Fruit fly (Drosophila melanogaster): ENCODE measurements around the gene beta-Man.

The beta-Man gene

DNA sequence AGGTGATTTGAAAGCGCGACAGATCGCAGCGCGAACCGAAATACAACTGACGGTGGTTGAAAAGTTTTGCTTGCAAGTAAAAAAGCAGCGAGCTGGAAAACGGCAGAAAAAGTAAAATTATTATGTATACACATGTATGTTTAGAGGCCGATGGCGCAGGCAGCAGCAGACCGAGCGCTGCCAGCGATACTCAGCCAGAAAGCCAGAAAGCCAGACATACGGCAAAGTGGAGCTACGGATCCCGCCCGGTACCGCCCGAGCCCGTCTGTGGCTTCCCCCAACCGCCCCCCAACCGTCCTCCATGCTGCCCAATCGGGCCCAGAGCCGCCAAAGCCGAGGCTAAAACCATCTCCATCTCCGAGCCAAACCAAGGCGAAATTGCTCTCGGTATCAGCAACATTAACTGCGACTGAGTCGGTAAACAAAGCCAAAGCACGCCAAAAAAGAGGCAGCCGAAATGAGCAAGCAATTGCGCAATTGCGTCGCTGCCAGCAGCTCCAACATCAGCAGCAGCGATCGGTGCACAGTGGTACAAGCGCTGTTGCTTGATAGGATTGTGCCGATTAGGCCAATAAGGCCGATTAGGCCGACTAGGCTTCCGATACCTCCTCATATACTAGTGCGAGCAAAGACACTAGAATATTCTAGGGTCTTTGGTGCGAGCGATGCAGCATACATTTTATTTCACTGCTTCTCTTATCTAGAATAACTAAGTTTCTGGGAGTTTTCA lies 18.4 kb downstream of the beta-Man start, which contains the start of gene CG14636:
Gene CG14636, minus strand, starts transcription at position 51 of the 730 bp plus-strand sequence.
- TF ChIP-seq psq (optimal IDR thresholded peaks at IDR 0.05) (no peak), Sin3A (optimal IDR thresholded peaks at IDR 0.05) (no peak), h (optimal IDR thresholded peaks at IDR 0.05) (no peak), Myc (optimal IDR thresholded peaks at IDR 0.05) (no peak), ttk (optimal IDR thresholded peaks at IDR 0.05) (no peak), insv (optimal IDR thresholded peaks at IDR 0.05) (no peak)

DNA sequence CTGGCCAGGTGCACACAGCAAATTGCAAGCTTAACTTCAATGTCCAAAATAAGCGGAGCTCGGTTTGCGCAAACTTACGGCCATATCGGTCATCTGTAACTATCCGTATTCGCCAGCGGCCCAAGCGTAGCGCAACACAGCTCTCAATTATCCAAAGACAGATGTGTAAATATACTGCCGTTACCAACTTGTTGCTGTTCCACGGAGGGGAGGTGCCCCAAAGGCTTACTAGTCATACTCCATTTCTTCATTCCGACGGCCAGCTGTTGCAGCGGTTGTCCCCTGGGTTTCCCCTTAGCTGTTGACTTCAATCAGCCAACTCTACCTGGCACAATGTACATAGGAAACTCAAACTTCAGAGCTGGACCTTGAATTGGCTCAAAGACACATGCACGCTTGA lies 23.0 kb downstream of the beta-Man start, which contains the start of gene CG31516:
Gene CG31516, minus strand, starts transcription at position 101 of the 400 bp plus-strand sequence.
- TF ChIP-seq psq (optimal IDR thresholded peaks at IDR 0.05): no peak
- no peak for TF ChIP-seq insv (optimal IDR thresholded peaks at IDR 0.05)
- TF ChIP-seq ttk (optimal IDR thresholded peaks at IDR 0.05): no peak
- TF ChIP-seq Myc (optimal IDR thresholded peaks at IDR 0.05): no peak
- no peak for TF ChIP-seq h (optimal IDR thresholded peaks at IDR 0.05)

DNA sequence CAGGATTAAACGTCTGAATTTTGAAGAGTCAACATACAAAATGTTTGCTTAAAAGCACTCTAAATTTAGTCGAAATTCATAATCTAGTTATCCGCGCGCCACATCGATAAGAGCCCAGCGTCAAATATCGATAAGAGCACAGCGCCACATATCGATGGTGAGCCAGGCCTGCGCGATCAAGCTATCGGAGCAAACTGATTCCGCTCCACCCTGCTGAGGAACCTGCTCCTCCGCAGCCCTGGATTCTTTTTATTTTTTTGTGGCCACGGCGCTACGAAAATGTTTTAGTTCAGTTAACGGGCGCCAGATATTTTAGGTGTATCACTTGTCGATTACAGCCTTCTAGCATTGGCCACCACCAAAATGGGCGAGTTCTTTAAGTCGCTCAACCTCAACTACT lies 23.8 kb downstream of the beta-Man start:
- TF ChIP-seq Sin3A (optimal IDR thresholded peaks at IDR 0.05): no peak

DNA sequence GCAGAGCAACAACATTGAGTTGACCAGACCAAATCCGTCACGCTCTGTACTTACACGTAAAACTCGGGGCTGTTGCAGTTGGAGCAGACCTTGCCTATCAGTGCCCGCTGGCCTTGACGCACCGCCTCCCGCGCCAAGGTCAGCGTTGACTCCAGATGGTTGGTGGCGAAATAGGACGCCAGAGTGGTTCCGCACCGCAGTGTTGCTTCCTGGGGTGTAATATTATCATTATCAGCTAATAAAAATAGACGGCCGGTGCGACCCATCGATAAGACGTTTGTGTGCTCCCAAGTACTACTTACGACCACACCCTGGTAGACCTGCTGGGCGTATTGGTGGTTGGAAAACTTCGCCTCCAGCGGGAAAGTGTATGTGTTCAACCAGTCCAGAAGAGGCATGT lies 31.4 kb downstream of the beta-Man start:
- TF ChIP-seq h (optimal IDR thresholded peaks at IDR 0.05) (no peak), psq (optimal IDR thresholded peaks at IDR 0.05) (no peak), Sin3A (optimal IDR thresholded peaks at IDR 0.05) (no peak), insv (optimal IDR thresholded peaks at IDR 0.05) (no peak), Myc (optimal IDR thresholded peaks at IDR 0.05) (no peak), ttk (optimal IDR thresholded peaks at IDR 0.05) (no peak)

DNA sequence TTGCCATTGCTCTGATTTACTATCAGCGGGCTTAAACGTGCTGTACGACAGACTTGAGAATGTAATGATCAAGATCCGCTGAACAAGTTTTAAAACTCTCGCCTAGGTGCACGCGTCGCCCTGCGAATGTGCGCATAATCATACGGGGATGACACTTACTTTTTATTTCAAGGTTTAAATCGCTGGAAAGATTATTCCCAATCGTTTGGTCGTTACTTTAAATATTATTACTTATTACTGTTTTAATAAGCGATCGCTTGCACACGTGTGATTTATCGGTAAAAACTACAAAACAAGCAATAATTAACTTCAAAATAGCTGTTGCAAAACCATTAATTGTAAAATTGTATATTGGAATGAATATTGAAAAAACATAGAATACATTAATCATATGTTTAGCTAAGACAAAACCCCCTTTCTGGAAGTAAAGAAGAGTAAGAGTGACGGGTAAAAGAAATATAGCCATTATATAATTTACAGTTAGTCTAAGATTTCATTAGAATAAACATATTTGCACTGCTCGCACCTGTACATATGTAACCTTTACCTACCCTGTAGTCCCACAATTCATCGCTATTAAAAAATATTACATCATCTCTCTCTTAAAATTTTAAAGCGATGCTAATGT lies 32.2 kb downstream of the beta-Man start, which contains the start of gene DhpD:
Gene DhpD, minus strand, starts transcription at position 102 of the 628 bp plus-strand sequence.
- TF ChIP-seq insv (optimal IDR thresholded peaks at IDR 0.05) (no peak), ttk (optimal IDR thresholded peaks at IDR 0.05) (no peak), h (optimal IDR thresholded peaks at IDR 0.05) (no peak), psq (optimal IDR thresholded peaks at IDR 0.05) (no peak), Sin3A (optimal IDR thresholded peaks at IDR 0.05) (no peak), Myc (optimal IDR thresholded peaks at IDR 0.05) (no peak)

DNA sequence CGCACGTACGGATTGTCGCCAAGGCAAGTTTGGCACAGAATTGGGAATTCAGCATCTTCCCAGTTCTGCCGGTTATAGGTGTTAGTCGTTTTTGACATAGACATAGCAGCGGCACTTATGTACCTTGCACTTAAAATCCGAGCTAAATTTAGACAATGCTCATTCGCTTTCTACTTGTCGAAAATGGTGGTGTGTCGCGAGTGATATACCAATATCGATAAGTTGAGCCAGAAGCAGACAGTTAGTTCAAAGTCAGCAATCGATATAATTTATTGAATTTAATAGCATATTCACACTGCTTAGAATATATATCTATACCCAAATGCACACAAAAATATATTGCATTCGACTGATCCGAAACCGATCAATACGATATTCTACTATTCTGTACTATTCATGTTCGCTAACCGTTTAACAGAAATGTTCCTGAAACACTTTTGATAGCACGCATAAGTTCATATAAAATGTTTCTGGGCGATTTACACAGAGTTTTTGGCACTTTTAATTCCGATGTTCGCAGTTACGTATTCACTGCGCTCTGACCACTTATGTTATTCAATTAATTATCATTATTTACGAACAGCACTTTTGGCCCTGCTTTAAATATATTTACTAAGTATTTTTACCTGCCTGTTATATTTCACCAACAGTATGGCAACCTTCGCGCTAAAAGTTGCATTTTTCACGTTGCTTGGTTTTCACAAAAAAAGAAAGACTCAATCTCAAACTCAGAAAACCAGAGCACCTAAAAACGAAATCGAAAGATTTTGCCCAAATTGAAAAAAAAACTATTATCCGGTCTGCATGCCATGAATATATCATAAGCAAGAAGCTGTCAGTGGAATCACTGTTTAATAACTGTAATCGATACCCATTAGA lies 35.4 kb downstream of the beta-Man start, which contains the start of gene CG14641:
Gene CG14641, minus strand, starts transcription at position 204 of the 879 bp plus-strand sequence.
- TF ChIP-seq insv (optimal IDR thresholded peaks at IDR 0.05) (no peak), Myc (optimal IDR thresholded peaks at IDR 0.05) (no peak), h (optimal IDR thresholded peaks at IDR 0.05) (no peak), ttk (optimal IDR thresholded peaks at IDR 0.05) (no peak), psq (optimal IDR thresholded peaks at IDR 0.05) (no peak), Sin3A (optimal IDR thresholded peaks at IDR 0.05) (no peak)

DNA sequence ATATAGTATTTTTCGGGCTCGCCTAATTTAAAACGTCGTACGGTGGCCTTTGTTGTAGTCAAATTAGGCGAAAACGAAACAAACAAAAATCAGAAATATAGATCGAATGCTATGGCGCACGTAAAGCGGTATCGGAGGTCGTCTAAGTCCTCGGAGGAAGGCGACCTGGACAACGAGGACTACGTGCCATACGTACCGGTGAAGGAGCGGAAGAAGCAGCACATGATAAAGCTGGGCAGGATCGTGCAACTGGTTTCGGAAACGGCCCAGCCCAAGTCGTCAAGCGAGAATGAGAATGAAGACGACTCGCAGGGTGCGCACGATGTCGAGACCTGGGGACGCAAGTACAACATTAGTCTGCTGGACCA lies 36.0 kb downstream of the beta-Man start, which contains the start of gene abs:
Gene abs, plus strand, starts transcription at position 30 of the 368 bp plus-strand sequence.
- no peak for TF ChIP-seq h (optimal IDR thresholded peaks at IDR 0.05)
- no peak for TF ChIP-seq ttk (optimal IDR thresholded peaks at IDR 0.05)
- no peak for TF ChIP-seq Myc (optimal IDR thresholded peaks at IDR 0.05)
- TF ChIP-seq psq (optimal IDR thresholded peaks at IDR 0.05): no peak

DNA sequence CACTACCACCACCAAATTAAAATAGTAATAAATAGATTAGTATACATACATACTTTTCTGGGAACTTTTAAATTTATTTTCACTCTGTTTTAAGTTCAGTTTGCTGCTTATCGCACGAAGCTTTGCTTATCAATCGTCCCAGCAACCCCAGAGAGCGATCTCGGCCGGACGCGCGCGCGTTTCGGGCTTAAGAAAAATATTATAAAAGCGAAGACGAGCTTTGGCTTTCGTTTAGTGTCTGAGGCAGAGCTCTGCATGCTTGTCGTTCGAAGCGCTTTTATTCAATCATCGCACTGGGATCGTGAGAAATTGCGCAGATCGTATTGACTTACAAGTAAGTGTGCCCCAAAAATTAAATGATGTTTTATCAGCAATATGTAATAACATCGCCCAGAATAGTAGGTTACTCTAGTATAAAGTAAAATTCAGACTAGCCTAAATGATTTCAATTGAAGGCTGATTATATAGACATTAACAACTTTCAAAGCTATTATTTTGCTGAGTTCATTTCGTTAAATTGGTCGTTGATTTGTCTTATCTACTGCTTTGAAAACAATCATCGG lies 38.1 kb downstream of the beta-Man start, which contains the start of gene Gel:
Gene Gel, plus strand, starts transcription at position 227 of the 563 bp plus-strand sequence.
- TF ChIP-seq Sin3A (optimal IDR thresholded peaks at IDR 0.05) (no peak), psq (optimal IDR thresholded peaks at IDR 0.05) (no peak), insv (optimal IDR thresholded peaks at IDR 0.05) (no peak), ttk (optimal IDR thresholded peaks at IDR 0.05) (no peak), h (optimal IDR thresholded peaks at IDR 0.05) (no peak), Myc (optimal IDR thresholded peaks at IDR 0.05) (no peak)

DNA sequence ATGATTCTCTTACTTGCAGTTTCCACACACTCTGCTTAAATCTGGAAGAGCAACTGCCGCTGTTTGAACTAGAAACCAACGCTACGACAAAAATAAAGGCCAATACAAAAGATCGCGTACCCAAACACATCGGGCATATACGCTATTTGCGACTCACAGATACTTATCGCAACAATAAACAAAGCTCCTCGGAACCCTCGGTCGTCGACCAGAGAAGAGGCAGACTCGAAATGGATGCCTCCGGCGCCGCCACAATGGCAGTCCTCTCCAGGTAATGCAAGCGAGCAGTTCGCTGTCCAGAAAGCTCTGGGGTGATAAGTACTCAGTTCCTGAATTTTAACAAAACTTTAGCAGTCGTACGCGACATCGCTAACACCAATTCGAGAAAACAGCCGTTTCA lies 39.5 kb downstream of the beta-Man start:
- no peak for TF ChIP-seq psq (optimal IDR thresholded peaks at IDR 0.05)
- no peak for TF ChIP-seq h (optimal IDR thresholded peaks at IDR 0.05)
- TF ChIP-seq Sin3A (optimal IDR thresholded peaks at IDR 0.05): no peak
- TF ChIP-seq ttk (optimal IDR thresholded peaks at IDR 0.05): no peak
- no peak for TF ChIP-seq Myc (optimal IDR thresholded peaks at IDR 0.05)
- TF ChIP-seq insv (optimal IDR thresholded peaks at IDR 0.05): no peak

DNA sequence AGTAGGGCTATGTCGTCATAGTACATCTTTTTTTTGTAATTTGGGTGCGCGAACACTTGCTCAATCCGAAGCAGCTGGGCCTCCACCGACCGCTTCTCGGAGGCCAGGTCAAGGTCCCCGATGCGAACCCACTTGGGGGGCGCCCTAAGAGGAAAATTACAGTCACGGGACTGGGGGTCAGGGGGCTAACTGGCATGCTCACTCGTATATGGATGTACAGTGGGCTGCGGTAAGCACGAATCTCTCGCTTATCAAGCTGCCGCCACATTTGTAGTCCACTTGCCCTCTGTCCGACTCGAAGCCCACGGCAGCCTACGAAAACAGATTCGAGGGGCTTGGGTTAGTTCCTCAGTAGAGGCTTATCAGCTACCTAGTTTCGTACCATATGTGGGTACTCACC lies 44.8 kb downstream of the beta-Man start:
- TF ChIP-seq insv (optimal IDR thresholded peaks at IDR 0.05): no peak
- TF ChIP-seq Sin3A (optimal IDR thresholded peaks at IDR 0.05): no peak
- TF ChIP-seq psq (optimal IDR thresholded peaks at IDR 0.05): no peak
- TF ChIP-seq ttk (optimal IDR thresholded peaks at IDR 0.05): no peak
- no peak for TF ChIP-seq h (optimal IDR thresholded peaks at IDR 0.05)
- no peak for TF ChIP-seq Myc (optimal IDR thresholded peaks at IDR 0.05)

DNA sequence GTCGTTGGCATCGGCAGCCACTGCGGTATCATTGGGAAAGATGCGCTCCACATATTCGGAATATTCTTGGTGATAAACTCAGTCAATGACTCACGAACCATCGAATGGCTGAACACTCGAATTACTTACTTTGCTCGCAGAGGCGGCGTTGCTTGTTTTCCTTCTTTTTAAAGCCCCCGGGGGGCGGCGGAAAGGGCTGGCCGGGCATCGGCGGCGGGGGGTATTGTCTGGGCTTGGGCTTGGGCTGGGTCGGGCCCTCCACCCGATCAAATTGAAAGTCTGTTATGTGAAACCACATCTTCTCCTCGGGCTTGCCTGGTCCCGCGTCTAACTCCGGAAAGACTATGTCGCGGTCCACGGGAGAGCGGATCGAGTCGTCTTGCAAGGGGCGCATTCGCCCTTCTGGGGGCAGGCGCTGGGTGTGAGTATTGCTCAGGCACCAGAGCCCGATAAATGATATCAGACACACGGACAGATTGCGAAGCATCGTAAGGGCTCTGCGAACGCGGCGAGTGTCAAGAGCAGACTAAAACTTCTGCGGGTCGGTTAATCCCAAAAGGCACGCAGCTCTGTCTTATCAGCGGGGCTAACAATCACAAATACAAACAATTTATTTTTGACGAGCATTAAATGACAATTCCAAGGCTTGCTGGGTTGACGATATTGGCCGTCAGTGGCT lies 45.3 kb downstream of the beta-Man start, which contains the start of gene CG14642:
Gene CG14642, minus strand, starts transcription at position 509 of the 679 bp plus-strand sequence.
- TF ChIP-seq Sin3A (optimal IDR thresholded peaks at IDR 0.05) (no peak), ttk (optimal IDR thresholded peaks at IDR 0.05) (no peak), h (optimal IDR thresholded peaks at IDR 0.05) (no peak), psq (optimal IDR thresholded peaks at IDR 0.05) (no peak), insv (optimal IDR thresholded peaks at IDR 0.05) (no peak), Myc (optimal IDR thresholded peaks at IDR 0.05) (no peak)

All from Kc167 (cell line).